Fruit fly (Drosophila melanogaster) whole organism, wandering third instar larva: ENCODE data around the gene CG11891.

Experiments
- Abd-B ChIP-seq: fragments of >200 bp; optimal IDR thresholded peaks from 2 replicates; lab custom pipeline; 2017; ENCODE audit warnings: missing biosample characterization, missing genetic modification characterization
- CG32264 ChIP-seq: fragments of 200-800 bp; sonication (Bioruptor generic); optimal IDR thresholded peaks from 2 replicates; lab custom pipeline; 2016; ENCODE audit warnings: missing biosample characterization, missing genetic modification characterization
- CG9705 ChIP-seq: fragments of 200-800 bp; sonication (Bioruptor generic); optimal IDR thresholded peaks from 2 replicates; lab custom pipeline; 2018; ENCODE audit warnings: missing biosample characterization, mild to moderate bottlenecking, missing genetic modification characterization
- Hnf4 ChIP-seq: fragments of 200-800 bp; sonication (Bioruptor generic); optimal IDR thresholded peaks from 2 replicates; lab custom pipeline; 2016; ENCODE audit warnings: missing biosample characterization, mild to moderate bottlenecking, missing genetic modification characterization
- Jra ChIP-seq: sonication (Bioruptor generic); optimal IDR thresholded peaks from 2 replicates; lab custom pipeline; 2016; ENCODE audit warnings: missing biosample characterization, missing genetic modification characterization
- OdsH ChIP-seq: fragments of 200-800 bp; sonication (Bioruptor generic); optimal IDR thresholded peaks from 2 replicates; lab custom pipeline; 2016; ENCODE audit warnings: missing biosample characterization, mild to moderate bottlenecking, missing genetic modification characterization
- ey ChIP-seq: fragments of 200-800 bp; sonication (Bioruptor generic); optimal IDR thresholded peaks from 2 replicates; lab custom pipeline; 2016; ENCODE audit warnings: missing biosample characterization, missing genetic modification characterization
- fru ChIP-seq: fragments of 200-800 bp; sonication (Bioruptor generic); optimal IDR thresholded peaks from 3 replicates; lab custom pipeline; 2016; ENCODE audit warnings: missing biosample characterization, mild to moderate bottlenecking, missing genetic modification characterization
- psq ChIP-seq: fragments of 200-800 bp; sonication (Bioruptor generic); optimal IDR thresholded peaks from 3 replicates; lab custom pipeline; 2017; ENCODE audit warnings: missing biosample characterization, mild to moderate bottlenecking, missing genetic modification characterization, moderate library complexity

- TF ChIP-seq ey (GFP tag; lab: Kevin White, UChicago) (no peak), CG9705 (GFP tag; lab: Kevin White, UChicago) (no peak), CG32264 (GFP tag; lab: Kevin White, UChicago) (no peak), OdsH (GFP tag; lab: Kevin White, UChicago) (no peak), fru (GFP tag; lab: Kevin White, UChicago) (no peak), Jra (no peak), psq (no peak), Hnf4 (GFP tag; lab: Kevin White, UChicago) (no peak), Abd-B (GFP tag; lab: Kevin White, UChicago) (no peak)
Observed at dm6 chr3R:25289589-25289988, 19.6 kb downstream of the CG11891 start, which contains the start of gene CG11893.
